Worm (Caenorhabditis elegans): ENCODE results near the gene ztf-22.

The ztf-22 gene

DNA sequence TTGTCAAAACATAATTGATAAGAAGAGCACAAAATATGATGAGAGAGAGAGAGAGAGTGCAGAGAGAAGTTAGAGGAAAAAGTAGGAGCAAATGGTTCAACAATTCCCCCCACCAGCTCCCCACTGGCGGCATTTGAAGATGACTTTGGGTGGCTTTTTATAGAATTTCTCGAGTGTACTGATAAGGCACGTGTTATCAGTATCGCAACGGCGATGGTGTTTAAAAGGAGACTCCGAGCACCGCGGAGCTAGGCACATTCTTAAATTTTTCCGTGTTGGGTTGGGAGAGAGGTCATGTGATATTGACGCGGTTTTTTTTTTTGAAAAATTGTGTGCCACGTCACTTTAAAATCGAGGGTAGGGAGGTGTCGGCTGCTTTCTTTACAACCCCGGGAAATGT, 12.9 kb upstream of the ztf-22 start (continued):
- no peak for TF ChIP-seq Y5F2A.4 (GFP tag; optimal IDR thresholded peaks at IDR 0.05)
- TF ChIP-seq fos-1 (tag; optimal IDR thresholded peaks at IDR 0.05), result peak; percentile 28
- peak; percentile 67 for TF ChIP-seq ama-1 (optimal IDR thresholded peaks at IDR 0.05)
- TF ChIP-seq dmd-9 (GFP tag; IDR thresholded peaks at IDR 0.05), result no peak
- TF ChIP-seq snpc-1.2 (GFP tag; IDR thresholded peaks at IDR 0.05), result no peak
- TF ChIP-seq T20F7.1 (GFP tag; optimal IDR thresholded peaks at IDR 0.05), result peak; percentile 20
- no peak for TF ChIP-seq tag-97 (GFP tag; IDR thresholded peaks at IDR 0.05)
- no peak for TF ChIP-seq hif-1 (tag; optimal IDR thresholded peaks at IDR 0.05)
- no peak for TF ChIP-seq saeg-2 (GFP tag; IDR thresholded peaks at IDR 0.05)
- TF ChIP-seq attf-4 (tag; optimal IDR thresholded peaks at IDR 0.05), result no peak
- no peak for TF ChIP-seq ceh-20 (GFP tag; IDR thresholded peaks at IDR 0.05)
- no peak for TF ChIP-seq duxl-1 (tag; optimal IDR thresholded peaks at IDR 0.05; ENCODE audit: poor library complexity)
- TF ChIP-seq nhr-42 (GFP tag; IDR thresholded peaks at IDR 0.05), result no peak
- peak; percentile 81 for TF ChIP-seq nhr-48 (tag; optimal IDR thresholded peaks at IDR 0.05)
- peak; percentile 88 for TF ChIP-seq hlh-11 (tag; optimal IDR thresholded peaks at IDR 0.05)
- peak; percentile 36 for TF ChIP-seq snpc-4 (tag; optimal IDR thresholded peaks at IDR 0.05)
- TF ChIP-seq spr-3 (GFP tag; optimal IDR thresholded peaks at IDR 0.05), result no peak
- no peak for TF ChIP-seq ces-1 (GFP tag; optimal IDR thresholded peaks at IDR 0.05)
- TF ChIP-seq F49E8.2 (tag; optimal IDR thresholded peaks at IDR 0.05; ENCODE audit: borderline replicate concordance), result no peak
- TF ChIP-seq gei-8 (GFP tag; optimal IDR thresholded peaks at IDR 0.05), result no peak
- TF ChIP-seq ztf-7 (tag; optimal IDR thresholded peaks at IDR 0.05), result no peak
- no peak for TF ChIP-seq daf-12 (tag; optimal IDR thresholded peaks at IDR 0.05)
- no peak for TF ChIP-seq ZK546.5 (tag; optimal IDR thresholded peaks at IDR 0.05)
- TF ChIP-seq pqm-1 (tag; optimal IDR thresholded peaks at IDR 0.05), result peak; percentile 61
- no peak for TF ChIP-seq egl-43 (GFP tag; IDR thresholded peaks at IDR 0.05)
- TF ChIP-seq dve-1 (tag; optimal IDR thresholded peaks at IDR 0.05; ENCODE audit: insufficient read depth), result peak; percentile 94
- TF ChIP-seq ceh-62 (tag; optimal IDR thresholded peaks at IDR 0.05), result no peak
- no peak for TF ChIP-seq madf-5 (GFP tag; IDR thresholded peaks at IDR 0.05)
- peak; percentile 52 for TF ChIP-seq lin-13 (GFP tag; optimal IDR thresholded peaks at IDR 0.05)
- no peak for TF ChIP-seq ceh-82 (tag; optimal IDR thresholded peaks at IDR 0.05)
- TF ChIP-seq daf-8 (GFP tag; IDR thresholded peaks at IDR 0.05), result no peak
- peak; percentile 55 for TF ChIP-seq mep-1 (tag; optimal IDR thresholded peaks at IDR 0.05)
- no peak for TF ChIP-seq dmd-8 (GFP tag; IDR thresholded peaks at IDR 0.05)
- no peak for TF ChIP-seq unc-130 (GFP tag; optimal IDR thresholded peaks at IDR 0.05)
- peak; percentile 67; the same call in 1 of the 2 replicates for TF ChIP-seq lin-1 (GFP tag; IDR thresholded peaks at IDR 0.05)
- no peak for TF ChIP-seq aly-2 (tag; optimal IDR thresholded peaks at IDR 0.05)
- TF ChIP-seq daf-19 (GFP tag; conservative IDR thresholded peaks at IDR 0.05), result no peak
- no peak for TF ChIP-seq ZK337.2 (GFP tag; IDR thresholded peaks at IDR 0.05)
- no peak for TF ChIP-seq vab-7 (GFP tag; IDR thresholded peaks at IDR 0.05)
- TF ChIP-seq dpl-1 (GFP tag; optimal IDR thresholded peaks at IDR 0.05), result no peak
- TF ChIP-seq mxl-2 (GFP tag; conservative IDR thresholded peaks at IDR 0.05), result no peak
- TF ChIP-seq daf-16 (GFP tag; optimal IDR thresholded peaks at IDR 0.05), result peak in 1 of 2 experiments; percentile 84
- peak; percentile 85 for TF ChIP-seq daf-16 (tag; optimal IDR thresholded peaks at IDR 0.05)
- TF ChIP-seq hmg-1.1 (GFP tag; IDR thresholded peaks at IDR 0.05), result no peak
- peak; percentile 94 for TF ChIP-seq dmd-6 (GFP tag; IDR thresholded peaks at IDR 0.05)
- no peak for TF ChIP-seq F37D6.2 (tag; optimal IDR thresholded peaks at IDR 0.05)
- TF ChIP-seq nhr-76 (tag; optimal IDR thresholded peaks at IDR 0.05), result no peak
- TF ChIP-seq zip-11 (GFP tag; IDR thresholded peaks at IDR 0.05), result no peak
- TF ChIP-seq set-16 (GFP tag; IDR thresholded peaks at IDR 0.05), result 0 out of 2 replicates have a peak, but pooled peaks have one; percentile 4
- no peak for TF ChIP-seq lir-3 (tag; optimal IDR thresholded peaks at IDR 0.05)
- TF ChIP-seq Y48G9A.11 (GFP tag; IDR thresholded peaks at IDR 0.05), result no peak
- no peak for TF ChIP-seq unc-39 (tag; optimal IDR thresholded peaks at IDR 0.05)
- no peak for TF ChIP-seq F26F4.8 (GFP tag; conservative IDR thresholded peaks at IDR 0.05)

Data from whole organism, L4 larva.